Fruit fly (Drosophila melanogaster) whole organism, embryonic: Measurements from ENCODE around the gene slmb.
A peak's percentile ranks its signal among the peaks of the same experiment; 100 is the strongest.

Source experiments
- Adf1 ChIP-seq: fragments of 200-800 bp; sonication (Bioruptor generic); IDR thresholded peaks from 2 replicates; pipeline ENCODE4 v1.3.6; 2022; ENCODE audit warnings: missing biosample characterization, missing genetic modification characterization
- CG11456 ChIP-seq: fragments of 200-800 bp; sonication (Bioruptor generic); IDR thresholded peaks from 3 replicates; pipeline ENCODE4 v1.3.6; 2022; ENCODE audit warnings: missing biosample characterization, missing genetic modification characterization
- CG14014 ChIP-seq: fragments of 200-800 bp; sonication (Bioruptor generic); IDR thresholded peaks from 2 replicates; pipeline ENCODE4 v1.3.6; 2022; ENCODE audit warnings: missing biosample characterization, missing genetic modification characterization
- CG30403 ChIP-seq: fragments of 200-800 bp; sonication (Bioruptor generic); optimal IDR thresholded peaks from 3 replicates; lab custom pipeline; 2016; ENCODE audit warnings: missing biosample characterization, missing genetic modification characterization
- CG3281 ChIP-seq: fragments of 200-800 bp; sonication (Bioruptor generic); optimal IDR thresholded peaks from 3 replicates; lab custom pipeline; 2017; ENCODE audit warnings: missing biosample characterization, mild to moderate bottlenecking, missing genetic modification characterization
- CG3726 ChIP-seq: fragments of 200-800 bp; sonication (Bioruptor generic); IDR thresholded peaks from 3 replicates; pipeline ENCODE4, ENCODE4 v1.3.6; 2022; ENCODE audit warnings: missing biosample characterization, missing genetic modification characterization
- CG3847 ChIP-seq: fragments of 200-800 bp; sonication (Bioruptor generic); IDR thresholded peaks from 2 replicates; pipeline ENCODE4 v1.3.6; 2022; ENCODE audit warnings: missing biosample characterization, missing genetic modification characterization
- CG6272 ChIP-seq: fragments of 200-800 bp; sonication (Bioruptor generic); IDR thresholded peaks from 2 replicates; pipeline ENCODE4 v1.3.6; 2022; ENCODE audit warnings: missing biosample characterization, missing genetic modification characterization
- CG7271 ChIP-seq: fragments of 200-800 bp; sonication (Bioruptor generic); optimal IDR thresholded peaks from 2 replicates; lab custom pipeline; 2018; ENCODE audit warnings: missing biosample characterization, mild to moderate bottlenecking, missing genetic modification characterization, moderate library complexity
- CG8765 ChIP-seq: fragments of 200-800 bp; sonication (Bioruptor generic); IDR thresholded peaks from 2 replicates; pipeline ENCODE4 v1.3.6; 2022; ENCODE audit warnings: missing biosample characterization, missing genetic modification characterization
- CG9437 ChIP-seq: fragments of 200-800 bp; sonication (Bioruptor generic); optimal IDR thresholded peaks from 2 replicates; lab custom pipeline; 2018; ENCODE audit warnings: missing biosample characterization, mild to moderate bottlenecking, missing genetic modification characterization
- Camta ChIP-seq: fragments of 200-800 bp; sonication (Bioruptor generic); optimal IDR thresholded peaks from 2 replicates; lab custom pipeline; 2016; ENCODE audit warnings: missing biosample characterization, missing genetic modification characterization
- D19A ChIP-seq: fragments of 200-800 bp; optimal IDR thresholded peaks from 3 replicates; lab custom pipeline; 2019; ENCODE audit warnings: missing biosample characterization, mild to moderate bottlenecking, missing genetic modification characterization, moderate library complexity
- Dek ChIP-seq: fragments of 200-800 bp; sonication (Bioruptor generic); optimal IDR thresholded peaks from 3 replicates; lab custom pipeline; 2019; ENCODE audit warnings: missing biosample characterization, mild to moderate bottlenecking, missing genetic modification characterization, moderate library complexity
- Dip2 ChIP-seq: fragments of 200-800 bp; sonication (Bioruptor generic); IDR thresholded peaks from 2 replicates; pipeline ENCODE4 v1.3.6; 2022; ENCODE audit warnings: missing biosample characterization, missing genetic modification characterization
- Dll ChIP-seq: fragments of 200-800 bp; sonication (Bioruptor generic); IDR thresholded peaks from 4 replicates; pipeline ENCODE4 v1.3.6; 2022; ENCODE audit warnings: missing biosample characterization, missing genetic modification characterization; ENCODE audit not compliant: partially characterized antibody
- Elba2 ChIP-seq: fragments of 200-800 bp; sonication (Bioruptor generic); optimal IDR thresholded peaks from 3 replicates; lab custom pipeline; 2016; ENCODE audit warnings: missing biosample characterization, missing genetic modification characterization
- Gug ChIP-seq: fragments of 200-800 bp; sonication (Bioruptor generic); IDR thresholded peaks from 4 replicates; pipeline ENCODE4 v1.3.6; 2022; ENCODE audit warnings: missing biosample characterization, missing genetic modification characterization
- Hr39 ChIP-seq: fragments of >200 bp; optimal IDR thresholded peaks from 2 replicates; lab custom pipeline; 2017
- Lpt ChIP-seq: fragments of >200 bp; optimal IDR thresholded peaks from 2 replicates; lab custom pipeline; 2018; ENCODE audit warnings: missing biosample characterization, missing genetic modification characterization
- MBD-R2 ChIP-seq: fragments of 200-800 bp; sonication (Bioruptor generic); IDR thresholded peaks from 2 replicates; pipeline ENCODE4 v1.3.6; 2022; ENCODE audit warnings: missing biosample characterization, missing genetic modification characterization
- MESR4 ChIP-seq: fragments of 200-800 bp; sonication (Bioruptor generic); optimal IDR thresholded peaks from 2 replicates; lab custom pipeline; 2018; ENCODE audit warnings: missing biosample characterization, mild to moderate bottlenecking, missing genetic modification characterization, moderate library complexity
- NfI ChIP-seq: fragments of 200-800 bp; sonication (Bioruptor generic); optimal IDR thresholded peaks from 3 replicates; lab custom pipeline; 2018; ENCODE audit warnings: missing biosample characterization, mild to moderate bottlenecking, missing genetic modification characterization, moderate library complexity
- Pdp1 ChIP-seq, 2 experiments: fragments of 200-800 bp; sonication (Bioruptor generic); optimal IDR thresholded peaks; 3 replicates each; lab custom pipeline; 2016; ENCODE audit warnings: missing biosample characterization in 2 of 2, missing genetic modification characterization in 2 of 2, mild to moderate bottlenecking in 1 of 2, moderate library complexity in 1 of 2
- Scr ChIP-seq: fragments of 200-800 bp; sonication (Bioruptor generic); IDR thresholded peaks from 2 replicates; pipeline ENCODE4 v1.3.6; 2022; ENCODE audit warnings: missing biosample characterization, missing genetic modification characterization; ENCODE audit not compliant: partially characterized antibody
- Six4 ChIP-seq: fragments of 200-800 bp; sonication (Bioruptor generic); optimal IDR thresholded peaks from 2 replicates; lab custom pipeline; 2016; ENCODE audit warnings: missing biosample characterization, missing genetic modification characterization
- Tbp ChIP-seq: fragments of >200 bp; optimal IDR thresholded peaks from 2 replicates; lab custom pipeline; 2018; ENCODE audit warnings: missing biosample characterization, missing genetic modification characterization
- Usf ChIP-seq: fragments of 200-800 bp; sonication (Bioruptor generic); optimal IDR thresholded peaks from 2 replicates; lab custom pipeline; 2017; ENCODE audit warnings: missing genotype, missing biosample characterization, missing genetic modification characterization
- YL-1 ChIP-seq: fragments of 200-800 bp; sonication (Bioruptor generic); optimal IDR thresholded peaks from 3 replicates; lab custom pipeline; 2017; ENCODE audit warnings: missing biosample characterization, mild to moderate bottlenecking, missing genetic modification characterization
- amos ChIP-seq: fragments of 200-800 bp; sonication (Bioruptor generic); IDR thresholded peaks from 2 replicates; pipeline ENCODE4 v1.3.6; 2022; ENCODE audit warnings: missing biosample characterization, missing genetic modification characterization; ENCODE audit not compliant: partially characterized antibody
- ara ChIP-seq: fragments of 200-800 bp; sonication (Bioruptor generic); IDR thresholded peaks from 2 replicates; pipeline ENCODE4 v1.3.6; 2022; ENCODE audit warnings: missing biosample characterization, missing genetic modification characterization
- chinmo ChIP-seq: fragments of 200-800 bp; sonication (Bioruptor generic); IDR thresholded peaks from 4 replicates; pipeline ENCODE4 v1.3.6; 2022; ENCODE audit warnings: missing biosample characterization, missing genetic modification characterization; ENCODE audit not compliant: partially characterized antibody
- crp ChIP-seq, 2 experiments: fragments of 200-800 bp; sonication (Bioruptor generic); optimal IDR thresholded peaks; 2 replicates in 1 of 2; 3 replicates in 1 of 2; lab custom pipeline; 2017; ENCODE audit warnings: missing biosample characterization in 2 of 2, missing genetic modification characterization in 2 of 2, mild to moderate bottlenecking in 1 of 2, moderate library complexity in 1 of 2
- danr ChIP-seq: fragments of 200-800 bp; sonication (Bioruptor generic); IDR thresholded peaks from 2 replicates; pipeline ENCODE4 v1.3.6; 2022; ENCODE audit warnings: missing biosample characterization, missing genetic modification characterization
- disco-r ChIP-seq: fragments of 200-800 bp; sonication (Bioruptor generic); optimal IDR thresholded peaks from 2 replicates; lab custom pipeline; 2016; ENCODE audit warnings: missing biosample characterization, missing genetic modification characterization
- dm ChIP-seq: fragments of 200-800 bp; sonication (Bioruptor generic); optimal IDR thresholded peaks from 3 replicates; lab custom pipeline; 2016; ENCODE audit warnings: missing biosample characterization, missing genetic modification characterization
- dysf ChIP-seq: fragments of 200-800 bp; sonication (Bioruptor generic); IDR thresholded peaks from 3 replicates; pipeline ENCODE4 v1.3.6; 2022; ENCODE audit warnings: missing biosample characterization, missing genetic modification characterization
- fd102C ChIP-seq: fragments of 200-800 bp; sonication (Bioruptor generic); optimal IDR thresholded peaks from 2 replicates; lab custom pipeline; 2018; ENCODE audit warnings: missing biosample characterization, mild to moderate bottlenecking, missing genetic modification characterization, moderate library complexity
- hbn ChIP-seq: fragments of 200-800 bp; sonication (Bioruptor generic); IDR thresholded peaks from 2 replicates; pipeline ENCODE4 v1.3.6; 2022; ENCODE audit warnings: missing biosample characterization, missing genetic modification characterization; ENCODE audit not compliant: partially characterized antibody
- ken ChIP-seq: fragments of 200-800 bp; sonication (Bioruptor generic); IDR thresholded peaks from 3 replicates; pipeline ENCODE4 v1.3.6; 2022; ENCODE audit warnings: missing biosample characterization, missing genetic modification characterization
- klu ChIP-seq: fragments of 200-800 bp; sonication (Bioruptor generic); IDR thresholded peaks from 2 replicates; pipeline ENCODE4 v1.3.6; 2022; ENCODE audit warnings: missing biosample characterization, missing genetic modification characterization
- knrl ChIP-seq: fragments of 200-800 bp; sonication (Bioruptor generic); IDR thresholded peaks from 3 replicates; pipeline ENCODE4 v1.3.6; 2022; ENCODE audit warnings: missing biosample characterization, missing genetic modification characterization; ENCODE audit not compliant: partially characterized antibody
- lov ChIP-seq, 2 experiments: fragments of 200-800 bp in 1 of 2; fragments of >200 bp in 1 of 2; sonication (Bioruptor generic) in 1 of 2; IDR thresholded peaks in 1 of 2; optimal IDR thresholded peaks in 1 of 2; 2 replicates in 1 of 2; 3 replicates in 1 of 2; pipeline versions ENCODE4 v1.3.6 to Lab custom; 2017 to 2022; ENCODE audit warnings: missing biosample characterization in 1 of 2, missing genetic modification characterization in 1 of 2
- phol ChIP-seq: fragments of 200-800 bp; sonication (Bioruptor generic); optimal IDR thresholded peaks from 3 replicates; lab custom pipeline; 2018; ENCODE audit warnings: missing biosample characterization, mild to moderate bottlenecking, missing genetic modification characterization, moderate library complexity
- scrt ChIP-seq: fragments of 200-800 bp; sonication (Bioruptor generic); optimal IDR thresholded peaks from 2 replicates; lab custom pipeline; 2018; ENCODE audit warnings: missing biosample characterization, mild to moderate bottlenecking, missing genetic modification characterization, moderate library complexity
- tna ChIP-seq: fragments of 200-800 bp; sonication (Bioruptor generic); IDR thresholded peaks from 2 replicates; pipeline ENCODE4 v1.3.6; 2022; ENCODE audit warnings: missing biosample characterization, missing genetic modification characterization; ENCODE audit not compliant: partially characterized antibody
- tup ChIP-seq: fragments of 200-800 bp; sonication (Bioruptor generic); optimal IDR thresholded peaks from 2 replicates; lab custom pipeline; 2016; ENCODE audit warnings: missing biosample characterization, mild to moderate bottlenecking, missing genetic modification characterization, moderate library complexity
- unc-4 ChIP-seq: fragments of 200-800 bp; sonication (Bioruptor generic); IDR thresholded peaks from 2 replicates; pipeline ENCODE4 v1.3.6; 2022; ENCODE audit warnings: missing biosample characterization, missing genetic modification characterization; ENCODE audit not compliant: partially characterized antibody
- wek ChIP-seq: fragments of 200-800 bp; sonication (Bioruptor generic); optimal IDR thresholded peaks from 3 replicates; lab custom pipeline; 2018; ENCODE audit warnings: missing biosample characterization, mild to moderate bottlenecking, missing genetic modification characterization, moderate library complexity

slmb gene

dm6 chr3R:21127352-21127985 lies at the start of gene slmb, which contains the start of gene CG5793:
slmb (minus strand) TSS chr3R:21127485.
CG5793 (plus strand) TSS chr3R:21127573.
- TF ChIP-seq CG8765 (GFP tag; lab: Robert Waterston, UW) = no peak
- TF ChIP-seq amos = peak; percentile 67; the same call in 1 of the 2 replicates
- no peak for TF ChIP-seq Dip2 (GFP tag; lab: Robert Waterston, UW)
- no peak for TF ChIP-seq danr (GFP tag; lab: Robert Waterston, UW)
- peak; percentile 28 for TF ChIP-seq CG3281 (GFP tag; lab: Kevin White, UChicago)
- TF ChIP-seq ara = no peak
- TF ChIP-seq knrl (GFP tag; lab: Robert Waterston, UW) = peak; percentile 65
- TF ChIP-seq Lpt = no peak
- TF ChIP-seq CG6272 (GFP tag; lab: Robert Waterston, UW) = no peak
- TF ChIP-seq CG11456 (GFP tag; lab: Robert Waterston, UW) = peak; percentile 58; the same call in 1 of the 3 replicates
- TF ChIP-seq ken = peak; percentile 62; the same call in 1 of the 3 replicates
- no peak for TF ChIP-seq tup (GFP tag; lab: Kevin White, UChicago)
- no peak for TF ChIP-seq chinmo (GFP tag; lab: Robert Waterston, UW)
- no peak for TF ChIP-seq Elba2 (GFP tag; lab: Kevin White, UChicago)
- peak; percentile 42 for TF ChIP-seq MESR4 (GFP tag; lab: Kevin White, UChicago)
- no peak for TF ChIP-seq scrt
- no peak for TF ChIP-seq CG3726 (GFP tag; lab: Robert Waterston, UW)
- peak; percentile 39 to 99 for TF ChIP-seq Pdp1 (GFP tag; optimal IDR thresholded peaks at IDR 0.05; lab: Kevin White, UChicago)
- no peak for TF ChIP-seq lov (optimal IDR thresholded peaks at IDR 0.05; lab: Kevin White, UChicago)
- no peak for TF ChIP-seq lov (GFP tag; IDR thresholded peaks at IDR 0.05; lab: Robert Waterston, UW)
- no peak for TF ChIP-seq Gug
- no peak for TF ChIP-seq CG7271 (tag; lab: Kevin White, UChicago)
- peak; percentile 39 for TF ChIP-seq NfI
- TF ChIP-seq klu (GFP tag; lab: Robert Waterston, UW) = no peak
- TF ChIP-seq fd102C (GFP tag; lab: Kevin White, UChicago) = peak; percentile 46
- no peak for TF ChIP-seq Tbp (GFP tag; lab: Kevin White, UChicago)
- TF ChIP-seq wek (GFP tag; lab: Kevin White, UChicago) = no peak
- peak; percentile 74 for TF ChIP-seq CG3847 (GFP tag; lab: Robert Waterston, UW)
- peak; percentile 28 for TF ChIP-seq YL-1 (GFP tag; lab: Kevin White, UChicago)
- TF ChIP-seq crp (GFP tag; optimal IDR thresholded peaks at IDR 0.05; lab: Kevin White, UChicago) = peak; percentile 44 to 92
- TF ChIP-seq Usf = no peak
- TF ChIP-seq CG14014 (GFP tag; lab: Robert Waterston, UW) = 0 out of 2 replicates have a peak, but pooled peaks have one; percentile 32
- no peak for TF ChIP-seq disco-r (GFP tag; lab: Kevin White, UChicago)
- TF ChIP-seq hbn (GFP tag; lab: Robert Waterston, UW) = 0 out of 2 replicates have a peak, but pooled peaks have one; percentile 46
- no peak for TF ChIP-seq D19A (tag; lab: Kevin White, UChicago)
- TF ChIP-seq dysf (GFP tag; lab: Robert Waterston, UW) = peak; percentile 32; the same call in 1 of the 3 replicates
- TF ChIP-seq Six4 (GFP tag; lab: Kevin White, UChicago) = peak; percentile 11
- TF ChIP-seq CG9437 (GFP tag; lab: Kevin White, UChicago) = no peak
- TF ChIP-seq CG30403 (GFP tag; lab: Kevin White, UChicago) = peak; percentile 62
- no peak for TF ChIP-seq Adf1 (GFP tag; lab: Robert Waterston, UW)
- TF ChIP-seq Dek (tag; lab: Kevin White, UChicago) = no peak
- TF ChIP-seq Hr39 (lab: Kevin White, UChicago) = no peak
- peak; percentile 26 for TF ChIP-seq Camta (GFP tag; lab: Kevin White, UChicago)
- TF ChIP-seq tna (GFP tag; lab: Robert Waterston, UW) = peak; percentile 47
- TF ChIP-seq MBD-R2 (GFP tag; lab: Robert Waterston, UW) = peak; percentile 80
- peak; percentile 61 for TF ChIP-seq phol
- peak; percentile 72 for TF ChIP-seq unc-4 (GFP tag; lab: Robert Waterston, UW)
- TF ChIP-seq Scr = peak; percentile 70
- TF ChIP-seq dm = peak; percentile 65
- peak; percentile 69 for TF ChIP-seq Dll (GFP tag; lab: Robert Waterston, UW)
